Worm (Caenorhabditis elegans) whole organism, L3 larva: ENCODE results near the gene Y50E8A.5.

Experiments used
- R02D3.7 ChIP-seq: fragments of 150-350 bp; optimal IDR thresholded peaks from 2 replicates; lab custom pipeline; 2014; ENCODE audit warnings: missing biosample characterization, missing genetic modification characterization
- ZK546.5 ChIP-seq: sonication (generic microtip); optimal IDR thresholded peaks from 2 replicates; lab custom pipeline; 2017; ENCODE audit warnings: missing biosample characterization, missing genetic modification characterization
- ceh-16 ChIP-seq: sonication (generic microtip); optimal IDR thresholded peaks from 2 replicates; lab custom pipeline; 2017; ENCODE audit warnings: missing biosample characterization, missing genetic modification characterization
- ceh-82 ChIP-seq: fragments of 150-350 bp; optimal IDR thresholded peaks from 2 replicates; lab custom pipeline; 2014; ENCODE audit warnings: missing biosample characterization, missing genetic modification characterization
- ceh-9 ChIP-seq: sonication (generic microtip); optimal IDR thresholded peaks from 2 replicates; lab custom pipeline; 2018; ENCODE audit warnings: missing biosample characterization, missing genetic modification characterization
- daf-12 ChIP-seq: fragments of 150-350 bp; optimal IDR thresholded peaks from 2 replicates; lab custom pipeline; 2014; ENCODE audit warnings: missing biosample characterization, missing genetic modification reagents, missing genetic modification characterization
- egl-5 ChIP-seq: fragments of 150-350 bp; optimal IDR thresholded peaks from 2 replicates; lab custom pipeline; 2017; ENCODE audit warnings: missing biosample characterization, missing genetic modification reagents, missing genetic modification characterization, inconsistent platforms
- elt-1 ChIP-seq: fragments of 150-350 bp; optimal IDR thresholded peaks from 2 replicates; lab custom pipeline; 2014; ENCODE audit warnings: missing biosample characterization, missing genetic modification characterization
- elt-2 ChIP-seq: sonication (generic microtip); optimal IDR thresholded peaks from 2 replicates; lab custom pipeline; 2016; ENCODE audit warnings: missing genetic modification reagents, mild to moderate bottlenecking, missing genetic modification characterization, missing compliant biosample characterization
- elt-3 ChIP-seq, 3 experiments: fragments of 150-350 bp in 1 of 3; sonication (generic microtip) in 2 of 3; optimal IDR thresholded peaks; 2 replicates in 2 of 3; 4 replicates in 1 of 3; lab custom pipeline; 2014 to 2017; ENCODE audit warnings: missing biosample characterization in 3 of 3, missing genetic modification characterization in 3 of 3
- eor-1 ChIP-seq, 2 experiments: fragments of 150-350 bp; optimal IDR thresholded peaks; 2 replicates each; lab custom pipeline; 2014 to 2018; ENCODE audit warnings: missing biosample characterization in 2 of 2, missing genetic modification characterization in 2 of 2
- fkh-10 ChIP-seq: sonication (generic microtip); optimal IDR thresholded peaks from 2 replicates; lab custom pipeline; 2017; ENCODE audit warnings: missing biosample characterization, missing genetic modification reagents, missing genetic modification characterization
- fkh-2 ChIP-seq: fragments of 150-350 bp; optimal IDR thresholded peaks from 2 replicates; lab custom pipeline; 2014; ENCODE audit warnings: missing biosample characterization, missing genetic modification reagents, missing genetic modification characterization
- hmg-11 ChIP-seq: sonication (generic microtip); optimal IDR thresholded peaks from 2 replicates; lab custom pipeline; 2016; ENCODE audit warnings: missing genetic modification characterization, missing compliant biosample characterization
- jun-1 ChIP-seq: fragments of 150-350 bp; optimal IDR thresholded peaks from 2 replicates; lab custom pipeline; 2014; ENCODE audit warnings: missing biosample characterization, missing genetic modification reagents, missing genetic modification characterization
- lin-15B ChIP-seq: fragments of 150-350 bp; optimal IDR thresholded peaks from 2 replicates; lab custom pipeline; 2014; ENCODE audit warnings: missing biosample characterization, missing genetic modification characterization
- lin-39 ChIP-seq: fragments of 150-350 bp; optimal IDR thresholded peaks from 2 replicates; lab custom pipeline; 2018; ENCODE audit warnings: missing biosample characterization, missing genetic modification reagents, missing genetic modification characterization
- mdl-1 ChIP-seq: fragments of 150-350 bp; optimal IDR thresholded peaks from 2 replicates; lab custom pipeline; 2014; ENCODE audit warnings: missing biosample characterization, missing genetic modification characterization
- mml-1 ChIP-seq: fragments of 150-350 bp; sonication (generic microtip); optimal IDR thresholded peaks from 3 replicates; lab custom pipeline; 2014; ENCODE audit warnings: missing biosample characterization, missing genetic modification characterization
- nfya-1 ChIP-seq: sonication (generic microtip); optimal IDR thresholded peaks from 2 replicates; lab custom pipeline; 2017; ENCODE audit warnings: missing genetic modification characterization, mild to moderate bottlenecking, missing compliant biosample characterization, antibody characterized with exemption, moderate library complexity; ENCODE audit not compliant: insufficient read depth
- nhr-11 ChIP-seq: fragments of 150-350 bp; optimal IDR thresholded peaks from 2 replicates; lab custom pipeline; 2014; ENCODE audit warnings: missing biosample characterization, missing genetic modification characterization
- nhr-12 ChIP-seq: fragments of 150-350 bp; optimal IDR thresholded peaks from 2 replicates; lab custom pipeline; 2014; ENCODE audit warnings: missing biosample characterization, missing genetic modification characterization
- nhr-237 ChIP-seq: fragments of 150-350 bp; optimal IDR thresholded peaks from 2 replicates; lab custom pipeline; 2014; ENCODE audit warnings: missing biosample characterization, missing genetic modification characterization
- nhr-28 ChIP-seq: fragments of 150-350 bp; optimal IDR thresholded peaks from 2 replicates; lab custom pipeline; 2014; ENCODE audit warnings: missing biosample characterization, missing genetic modification characterization
- nhr-67 ChIP-seq: fragments of 150-350 bp; optimal IDR thresholded peaks from 2 replicates; lab custom pipeline; 2014; ENCODE audit warnings: missing biosample characterization, missing genetic modification characterization
- pha-4 ChIP-seq: fragments of 150-350 bp; optimal IDR thresholded peaks from 2 replicates; lab custom pipeline; 2014; ENCODE audit warnings: missing biosample characterization, missing genetic modification reagents, missing genetic modification characterization
- pqm-1 ChIP-seq: fragments of 150-350 bp; optimal IDR thresholded peaks from 2 replicates; lab custom pipeline; 2017; ENCODE audit warnings: missing biosample characterization, missing genetic modification characterization, inconsistent platforms
- sea-2 ChIP-seq: fragments of 150-350 bp; sonication (generic microtip); optimal IDR thresholded peaks from 4 replicates; lab custom pipeline; 2014; ENCODE audit warnings: missing biosample characterization, missing genetic modification reagents, missing genetic modification characterization
- skn-1 ChIP-seq: fragments of 150-350 bp; optimal IDR thresholded peaks from 2 replicates; lab custom pipeline; 2014; ENCODE audit warnings: missing biosample characterization, missing genetic modification characterization
- snpc-4 ChIP-seq: fragments of 150-350 bp; optimal IDR thresholded peaks from 2 replicates; lab custom pipeline; 2014; ENCODE audit warnings: missing biosample characterization, missing genetic modification characterization
- unc-39 ChIP-seq: sonication (generic microtip); optimal IDR thresholded peaks from 4 replicates; lab custom pipeline; 2017; ENCODE audit warnings: missing biosample characterization, missing genetic modification characterization
- unc-62 ChIP-seq: fragments of 150-350 bp; sonication (generic microtip); optimal IDR thresholded peaks from 4 replicates; lab custom pipeline; 2014; ENCODE audit warnings: missing biosample characterization, missing genetic modification reagents, missing genetic modification characterization
- zag-1 ChIP-seq: fragments of 150-350 bp; optimal IDR thresholded peaks from 2 replicates; lab custom pipeline; 2014; ENCODE audit warnings: missing biosample characterization, missing genetic modification characterization
- ztf-11 ChIP-seq: fragments of 150-350 bp; optimal IDR thresholded peaks from 2 replicates; lab custom pipeline; 2014; ENCODE audit warnings: missing biosample characterization, missing genetic modification characterization
- ztf-4 ChIP-seq: fragments of 150-350 bp; optimal IDR thresholded peaks from 2 replicates; lab custom pipeline; 2014; ENCODE audit warnings: missing biosample characterization, missing genetic modification characterization

Y50E8A.5 gene

ce11 chrV:14716114-14716513 is 20.6 kb downstream of the Y50E8A.5 start, which contains the start of gene fbxa-147:
TSS of gene fbxa-147 (plus strand) at chrV:14716499.
- TF ChIP-seq nhr-67 (tag; lab: Kevin White, UChicago) (no peak), elt-2 (tag; lab: Kevin White, UChicago) (peak; percentile 51)

ce11 chrV:14715608-14716007 is 21.1 kb downstream of the Y50E8A.5 start, which contains the start of gene R08A2.2:
TSS of gene R08A2.2 (minus strand) at chrV:14715708.
- no peak for TF ChIP-seq unc-39 (tag; lab: Kevin White, UChicago)
- no peak for TF ChIP-seq lin-39
- no peak for TF ChIP-seq hmg-11 (tag; lab: Kevin White, UChicago)
- TF ChIP-seq daf-12 = no peak
- TF ChIP-seq nfya-1 = no peak
- TF ChIP-seq elt-1 (tag; lab: Kevin White, UChicago) = no peak

ce11 chrV:14712316-14712715 is 24.4 kb downstream of the Y50E8A.5 start, which contains the start of gene R08A2.5:
TSS of gene R08A2.5 (plus strand) at chrV:14712616.
- no peak for TF ChIP-seq ceh-16 (tag; lab: Kevin White, UChicago)
- TF ChIP-seq lin-15B (tag; lab: Kevin White, UChicago) = no peak
- TF ChIP-seq R02D3.7 (tag; lab: Kevin White, UChicago) = no peak
- TF ChIP-seq nhr-67 (tag; lab: Kevin White, UChicago) = no peak
- no peak for TF ChIP-seq nhr-11 (tag; lab: Kevin White, UChicago)
- no peak for TF ChIP-seq mml-1 (tag; lab: Kevin White, UChicago)
- no peak for TF ChIP-seq unc-62 (GFP tag; lab: Kevin White, UChicago)
- TF ChIP-seq elt-2 (tag; lab: Kevin White, UChicago) = no peak
- no peak for TF ChIP-seq zag-1 (tag; lab: Kevin White, UChicago)
- no peak for TF ChIP-seq fkh-10 (GFP tag; lab: Kevin White, UChicago)
- no peak for TF ChIP-seq ztf-4
- TF ChIP-seq nhr-237 (tag; lab: Kevin White, UChicago) = no peak
- no peak for TF ChIP-seq ceh-9 (tag; lab: Kevin White, UChicago)

- TF ChIP-seq mml-1 (tag; lab: Kevin White, UChicago) = no peak
- TF ChIP-seq skn-1 (tag; lab: Kevin White, UChicago) = no peak
- TF ChIP-seq ztf-11 (tag; lab: Kevin White, UChicago) = no peak
- TF ChIP-seq pqm-1 (tag; lab: Kevin White, UChicago) = no peak
- TF ChIP-seq ceh-82 (tag; lab: Kevin White, UChicago) = no peak
- TF ChIP-seq ztf-4 = no peak
- no peak for TF ChIP-seq elt-2 (tag; lab: Kevin White, UChicago)
- TF ChIP-seq nhr-12 (tag; lab: Kevin White, UChicago) = no peak
- TF ChIP-seq jun-1 (tag; lab: Kevin White, UChicago) = no peak
- no peak for TF ChIP-seq lin-15B (tag; lab: Kevin White, UChicago)
- no peak for TF ChIP-seq sea-2
- no peak for TF ChIP-seq hmg-11 (tag; lab: Kevin White, UChicago)
- no peak for TF ChIP-seq mdl-1 (tag; lab: Kevin White, UChicago)
- TF ChIP-seq elt-3 (tag; optimal IDR thresholded peaks at IDR 0.05; lab: Kevin White, UChicago) = no peak
- no peak for TF ChIP-seq snpc-4 (tag; lab: Kevin White, UChicago)
- TF ChIP-seq pha-4 (tag; lab: Kevin White, UChicago) = no peak
- TF ChIP-seq R02D3.7 (tag; lab: Kevin White, UChicago) = no peak
- no peak for TF ChIP-seq nhr-28
Measured at ce11 chrV:14711077-14711476, 25.7 kb downstream of the Y50E8A.5 start, which contains the start of gene ssp-33. TSS of gene ssp-33 (plus strand) at chrV:14711377.

- TF ChIP-seq unc-39 (tag; lab: Kevin White, UChicago) = no peak
- no peak for TF ChIP-seq ZK546.5
- no peak for TF ChIP-seq elt-3 (tag; optimal IDR thresholded peaks at IDR 0.05; lab: Kevin White, UChicago)
- no peak for TF ChIP-seq fkh-2 (tag; lab: Kevin White, UChicago)
- TF ChIP-seq eor-1 (tag; optimal IDR thresholded peaks at IDR 0.05; lab: Kevin White, UChicago) = no peak
- TF ChIP-seq lin-39 = no peak
- no peak for TF ChIP-seq fkh-10 (GFP tag; lab: Kevin White, UChicago)
- no peak for TF ChIP-seq ceh-16 (tag; lab: Kevin White, UChicago)
- TF ChIP-seq snpc-4 (tag; lab: Kevin White, UChicago) = no peak
- no peak for TF ChIP-seq egl-5
Measured at ce11 chrV:14707958-14708357, 28.8 kb downstream of the Y50E8A.5 start, which contains the start of gene R08A2.9. TSS of gene R08A2.9 (plus strand) at chrV:14708258.
